Fruit fly (Drosophila melanogaster): Measurements from ENCODE around the gene CG32228.
A peak's percentile ranks its signal among the peaks of the same experiment; 100 is the strongest.

Gene CG32228

dm6 chr3L:20276615-20277014 is 11.0 kb downstream of the CG32228 start (continued):
- TF ChIP-seq fd59A (GFP tag; optimal IDR thresholded peaks at IDR 0.05) (no peak), dsx (GFP tag; optimal IDR thresholded peaks at IDR 0.05; ENCODE audit: poor library complexity, severe bottlenecking) (no peak), CG10631 (GFP tag; optimal IDR thresholded peaks at IDR 0.05) (peak; percentile 31), fkh (GFP tag; optimal IDR thresholded peaks at IDR 0.05) (no peak), CG32006 (GFP tag; optimal IDR thresholded peaks at IDR 0.05) (peak; percentile 69), fd85E (GFP tag; optimal IDR thresholded peaks at IDR 0.05) (no peak), CG34406 (GFP tag; optimal IDR thresholded peaks at IDR 0.05) (no peak), Sox14 (GFP tag; optimal IDR thresholded peaks at IDR 0.05) (peak; percentile 21), CG16779 (tag; optimal IDR thresholded peaks at IDR 0.05) (no peak), Hr39 (GFP tag; optimal IDR thresholded peaks at IDR 0.05) (no peak), Hr4 (GFP tag; optimal IDR thresholded peaks at IDR 0.05) (peak; percentile 64), Sox15 (GFP tag; optimal IDR thresholded peaks at IDR 0.05) (no peak), CG6792 (GFP tag; optimal IDR thresholded peaks at IDR 0.05) (no peak), Eip78C (GFP tag) (peak; percentile 72), CG1621 (tag; optimal IDR thresholded peaks at IDR 0.05) (no peak), CG11294 (GFP tag; IDR thresholded peaks at IDR 0.05) (no peak), vri (GFP tag; optimal IDR thresholded peaks at IDR 0.05) (no peak), Ets21C (GFP tag; optimal IDR thresholded peaks at IDR 0.05) (no peak), dac (GFP tag; optimal IDR thresholded peaks at IDR 0.05) (peak; percentile 11), CG15336 (GFP tag; IDR thresholded peaks at IDR 0.05) (peak; percentile 42; the same call in 1 of the 2 replicates), CG8119 (GFP tag; IDR thresholded peaks at IDR 0.05) (no peak), CG10669 (GFP tag; optimal IDR thresholded peaks at IDR 0.05) (peak; percentile 20), CG7368 (GFP tag; optimal IDR thresholded peaks at IDR 0.05) (no peak), CG3032 (tag; optimal IDR thresholded peaks at IDR 0.05) (no peak), CG8319 (GFP tag; optimal IDR thresholded peaks at IDR 0.05) (no peak)

- TF ChIP-seq CG6276 (GFP tag; optimal IDR thresholded peaks at IDR 0.05) (no peak), CG34406 (GFP tag; optimal IDR thresholded peaks at IDR 0.05) (no peak), salr (GFP tag; optimal IDR thresholded peaks at IDR 0.05) (no peak), achi (GFP tag; optimal IDR thresholded peaks at IDR 0.05) (no peak), esn (GFP tag; optimal IDR thresholded peaks at IDR 0.05) (no peak), Hr38 (GFP tag; optimal IDR thresholded peaks at IDR 0.05) (no peak), fd59A (GFP tag; optimal IDR thresholded peaks at IDR 0.05) (no peak), CG6808 (GFP tag; optimal IDR thresholded peaks at IDR 0.05) (no peak), ss (GFP tag; optimal IDR thresholded peaks at IDR 0.05) (no peak), dsx (GFP tag; optimal IDR thresholded peaks at IDR 0.05; ENCODE audit: poor library complexity, severe bottlenecking) (no peak), CG4318 (GFP tag; optimal IDR thresholded peaks at IDR 0.05) (no peak), Sox14 (GFP tag; optimal IDR thresholded peaks at IDR 0.05) (no peak), CG8632 (GFP tag; optimal IDR thresholded peaks at IDR 0.05) (no peak), fd85E (GFP tag; optimal IDR thresholded peaks at IDR 0.05) (no peak), CG1621 (tag; optimal IDR thresholded peaks at IDR 0.05) (no peak), Hr4 (GFP tag; optimal IDR thresholded peaks at IDR 0.05) (no peak)
Observed at dm6 chr3L:20281254-20281653, 15.6 kb downstream of the CG32228 start.

- TF ChIP-seq Eip78C (GFP tag), result peak; percentile 5
- TF ChIP-seq Blimp-1 (GFP tag; optimal IDR thresholded peaks at IDR 0.05), result no peak
- TF ChIP-seq Met (GFP tag; optimal IDR thresholded peaks at IDR 0.05), result no peak
Observed at dm6 chr3L:20287046-20287445, 21.4 kb downstream of the CG32228 start.

dm6 chr3L:20295095-20295494 is 29.5 kb downstream of the CG32228 start, which contains the start of gene gogo:
Gene gogo, minus strand, starts transcription at chr3L:20295133.
- TF ChIP-seq lz (GFP tag; optimal IDR thresholded peaks at IDR 0.05) (no peak), CG7368 (GFP tag; optimal IDR thresholded peaks at IDR 0.05) (peak; percentile 28), Blimp-1 (GFP tag; optimal IDR thresholded peaks at IDR 0.05) (no peak)
